Fruit fly (Drosophila melanogaster): ENCODE results near the gene CG42822.

CG42822 gene

DNA sequence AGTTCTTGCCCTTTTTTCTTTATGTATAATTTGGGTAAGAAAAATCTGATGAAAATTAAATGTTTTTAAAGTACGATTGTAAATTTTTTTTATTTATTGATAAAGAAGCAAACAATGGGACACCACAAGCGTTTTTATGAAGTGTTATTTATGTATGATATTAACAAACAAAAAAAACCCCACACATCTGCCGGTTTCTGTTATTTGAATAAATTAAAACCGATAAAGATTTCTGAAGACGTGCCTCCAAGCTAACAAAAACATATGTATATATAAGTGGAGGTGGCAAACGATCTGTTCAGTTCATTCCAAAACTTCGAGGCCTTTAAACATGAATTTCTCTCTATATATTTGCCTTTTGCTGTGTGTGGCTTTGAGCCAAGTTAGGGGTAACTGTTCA, at the start of gene CG42822:
Gene CG42822, plus strand, starts transcription at position 301 of the 400 bp plus-strand sequence.
- TF ChIP-seq svp (GFP tag) (peak; percentile 6), CG9139 (GFP tag; optimal IDR thresholded peaks at IDR 0.05) (no peak)

DNA sequence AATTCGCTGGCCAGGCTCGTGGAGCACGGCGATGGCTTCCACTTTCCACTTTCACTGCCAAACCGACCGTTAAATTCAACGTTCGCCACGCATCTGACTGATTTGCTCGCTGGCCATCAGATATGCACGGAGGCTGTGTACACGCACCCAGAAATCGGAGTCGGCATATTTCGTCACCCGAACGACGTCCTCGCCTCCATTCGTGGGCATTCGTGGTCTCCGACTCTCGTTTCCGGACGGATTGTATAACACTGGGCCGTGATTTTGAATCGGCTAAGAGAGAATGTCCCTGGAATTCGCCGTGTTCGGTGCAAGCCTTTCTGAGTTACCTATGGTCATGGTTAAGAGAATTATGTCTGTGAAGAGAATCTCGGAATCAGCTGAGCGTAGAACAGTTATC, 47.7 kb upstream of the CG42822 start, which contains the start of gene beat-IIa:
Gene beat-IIa, minus strand, starts transcription at position 97 of the 400 bp plus-strand sequence.
- TF ChIP-seq CG8319 (GFP tag; optimal IDR thresholded peaks at IDR 0.05), result no peak
- TF ChIP-seq CG6808 (GFP tag; optimal IDR thresholded peaks at IDR 0.05), result no peak
- no peak for TF ChIP-seq CG11294 (GFP tag; IDR thresholded peaks at IDR 0.05)
- TF ChIP-seq dsx (GFP tag; optimal IDR thresholded peaks at IDR 0.05; ENCODE audit: poor library complexity, severe bottlenecking), result no peak
- TF ChIP-seq ss (GFP tag; optimal IDR thresholded peaks at IDR 0.05), result no peak
- TF ChIP-seq topi (GFP tag; optimal IDR thresholded peaks at IDR 0.05), result no peak
- no peak for TF ChIP-seq Met (GFP tag; optimal IDR thresholded peaks at IDR 0.05)
- no peak for TF ChIP-seq Hr38 (GFP tag; optimal IDR thresholded peaks at IDR 0.05)
- TF ChIP-seq acj6 (GFP tag; optimal IDR thresholded peaks at IDR 0.05), result no peak
- no peak for TF ChIP-seq CG10631 (GFP tag; optimal IDR thresholded peaks at IDR 0.05)
- no peak for TF ChIP-seq Sox102F (GFP tag; optimal IDR thresholded peaks at IDR 0.05)
- TF ChIP-seq OdsH (GFP tag; optimal IDR thresholded peaks at IDR 0.05), result no peak
- no peak for TF ChIP-seq CG11902 (GFP tag; optimal IDR thresholded peaks at IDR 0.05)
- TF ChIP-seq salr (GFP tag; optimal IDR thresholded peaks at IDR 0.05), result no peak
- TF ChIP-seq fd85E (GFP tag; optimal IDR thresholded peaks at IDR 0.05), result no peak
- TF ChIP-seq Sox14 (GFP tag; optimal IDR thresholded peaks at IDR 0.05), result no peak
- no peak for TF ChIP-seq CG6854 (GFP tag; optimal IDR thresholded peaks at IDR 0.05)
- TF ChIP-seq Ets21C (GFP tag; optimal IDR thresholded peaks at IDR 0.05), result no peak
- TF ChIP-seq Hr39 (GFP tag; optimal IDR thresholded peaks at IDR 0.05), result no peak
- TF ChIP-seq CG6792 (GFP tag; optimal IDR thresholded peaks at IDR 0.05), result no peak

- TF ChIP-seq ss (GFP tag; optimal IDR thresholded peaks at IDR 0.05), result no peak
- TF ChIP-seq Ets96B (tag; optimal IDR thresholded peaks at IDR 0.05), result peak; percentile 23
- TF ChIP-seq acj6 (GFP tag; optimal IDR thresholded peaks at IDR 0.05), result no peak
- no peak for TF ChIP-seq CG34406 (GFP tag; optimal IDR thresholded peaks at IDR 0.05)
- TF ChIP-seq CG6276 (GFP tag; optimal IDR thresholded peaks at IDR 0.05), result peak; percentile 12
- TF ChIP-seq Eip75B (GFP tag; optimal IDR thresholded peaks at IDR 0.05), result no peak
- TF ChIP-seq eg (GFP tag; IDR thresholded peaks at IDR 0.05), result peak; percentile 55; the same call in 2 of the 3 replicates
- no peak for TF ChIP-seq net (GFP tag; optimal IDR thresholded peaks at IDR 0.05)
- no peak for TF ChIP-seq CG11762 (GFP tag; optimal IDR thresholded peaks at IDR 0.05; ENCODE audit: insufficient read depth)
- no peak for TF ChIP-seq OdsH (GFP tag; optimal IDR thresholded peaks at IDR 0.05)
- TF ChIP-seq CG11294 (GFP tag; IDR thresholded peaks at IDR 0.05), result peak; percentile 16; the same call in 1 of the 2 replicates
- TF ChIP-seq CG10669 (GFP tag; optimal IDR thresholded peaks at IDR 0.05), result peak; percentile 4
- no peak for TF ChIP-seq CG11902 (GFP tag; optimal IDR thresholded peaks at IDR 0.05)
- no peak for TF ChIP-seq Sox14 (GFP tag; optimal IDR thresholded peaks at IDR 0.05)
- peak; percentile 35; the same call in 1 of the 2 replicates for TF ChIP-seq CG15336 (GFP tag; IDR thresholded peaks at IDR 0.05)
- peak; percentile 38 for TF ChIP-seq CG32006 (GFP tag; optimal IDR thresholded peaks at IDR 0.05)
- 0 out of 3 replicates have a peak, but pooled peaks have one; percentile 36 for TF ChIP-seq CG6163 (GFP tag; IDR thresholded peaks at IDR 0.05)
- TF ChIP-seq CG8119 (GFP tag; IDR thresholded peaks at IDR 0.05), result peak; percentile 53; the same call in 1 of the 3 replicates
- no peak for TF ChIP-seq CG1621 (tag; optimal IDR thresholded peaks at IDR 0.05)
Observed at dm6 chr3R:17371094-17371493, 42.6 kb upstream of the CG42822 start.

DNA sequence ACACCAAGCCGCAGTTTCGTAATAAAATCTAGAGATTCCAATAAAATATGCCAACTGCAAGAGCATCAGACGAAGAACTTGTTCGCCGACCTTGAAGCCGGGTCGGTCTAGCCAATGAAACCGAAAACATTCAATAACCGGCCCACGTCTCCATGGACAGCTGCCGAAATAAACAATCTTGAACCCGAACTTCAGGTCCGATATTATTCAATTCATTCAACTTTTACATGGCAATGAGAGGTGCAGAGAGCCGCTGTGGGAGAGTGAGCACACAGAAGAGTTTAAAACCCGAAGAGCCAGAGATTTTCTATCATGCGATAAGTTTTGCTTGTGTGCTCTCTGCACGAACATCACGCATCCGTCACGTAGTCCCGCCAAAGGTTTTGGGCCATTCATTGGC, 36.2 kb upstream of the CG42822 start:
- no peak for TF ChIP-seq CG3919 (GFP tag; optimal IDR thresholded peaks at IDR 0.05)
- TF ChIP-seq OdsH (GFP tag; optimal IDR thresholded peaks at IDR 0.05), result no peak
- no peak for TF ChIP-seq CG16779 (tag; optimal IDR thresholded peaks at IDR 0.05)
- peak; percentile 9 for TF ChIP-seq Blimp-1 (GFP tag; optimal IDR thresholded peaks at IDR 0.05)
- TF ChIP-seq CG31627 (GFP tag; optimal IDR thresholded peaks at IDR 0.05), result no peak
